Fruit fly (Drosophila melanogaster) Kc167 (cell line): ENCODE results near the gene moi.

Source experiments
- Myc ChIP-seq: fragments of >200 bp; optimal IDR thresholded peaks from 2 replicates; lab custom pipeline; 2017; ENCODE audit warnings: missing external identifiers
- insv ChIP-seq: fragments of >200 bp; optimal IDR thresholded peaks from 3 replicates; lab custom pipeline; 2018; ENCODE audit warnings: missing external identifiers
- psq ChIP-seq: fragments of >200 bp; optimal IDR thresholded peaks from 2 replicates; lab custom pipeline; 2017; ENCODE audit warnings: missing external identifiers

dm6 chr3R:18265275-18265674, 9.9 kb downstream of the moi start:
- TF ChIP-seq Myc (lab: Kevin White, UChicago) (no peak), psq (lab: Kevin White, UChicago) (no peak), insv (lab: Kevin White, UChicago) (no peak)
